Worm (Caenorhabditis elegans) whole organism, L2 larva: ENCODE measurements around the gene zzz-1.

Experiments
- C34F6.9 ChIP-seq: fragments of 150-350 bp; optimal IDR thresholded peaks from 2 replicates; lab custom pipeline; 2014; ENCODE audit warnings: missing biosample characterization, missing genetic modification characterization
- ama-1 ChIP-seq: fragments of 150-350 bp; optimal IDR thresholded peaks from 2 replicates; lab custom pipeline; 2018; ENCODE audit warnings: inconsistent platforms
- dmd-4 ChIP-seq: sonication (generic microtip); optimal IDR thresholded peaks from 2 replicates; lab custom pipeline; 2017; ENCODE audit warnings: missing biosample characterization, missing genetic modification characterization
- egl-27 ChIP-seq: sonication (generic microtip); optimal IDR thresholded peaks from 3 replicates; lab custom pipeline; 2017; ENCODE audit warnings: missing biosample characterization, missing genetic modification reagents, missing genetic modification characterization
- elt-1 ChIP-seq: fragments of 150-350 bp; optimal IDR thresholded peaks from 2 replicates; lab custom pipeline; 2014; ENCODE audit warnings: missing biosample characterization, missing genetic modification characterization
- fos-1 ChIP-seq: fragments of 150-350 bp; optimal IDR thresholded peaks from 2 replicates; lab custom pipeline; 2014; ENCODE audit warnings: missing biosample characterization, missing genetic modification characterization
- peb-1 ChIP-seq: fragments of 150-350 bp; optimal IDR thresholded peaks from 2 replicates; lab custom pipeline; 2014; ENCODE audit warnings: missing biosample characterization, missing genetic modification characterization
- snpc-4 ChIP-seq: fragments of 150-350 bp; optimal IDR thresholded peaks from 2 replicates; lab custom pipeline; 2014; ENCODE audit warnings: missing biosample characterization, missing genetic modification characterization
- zag-1 ChIP-seq: fragments of 150-350 bp; optimal IDR thresholded peaks from 2 replicates; lab custom pipeline; 2014; ENCODE audit warnings: missing biosample characterization, missing genetic modification characterization
- ztf-11 ChIP-seq: sonication (generic microtip); optimal IDR thresholded peaks from 2 replicates; lab custom pipeline; 2017; ENCODE audit warnings: missing biosample characterization, missing genetic modification characterization

ce11 chrV:10925658-10926057 is 16.7 kb upstream of the zzz-1 start:
- TF ChIP-seq fos-1 (tag; lab: Kevin White, UChicago) (no peak), snpc-4 (tag; lab: Kevin White, UChicago) (no peak), ama-1 (lab: Kevin White, UChicago) (no peak), zag-1 (tag; lab: Kevin White, UChicago) (no peak), egl-27 (tag; lab: Kevin White, UChicago) (no peak), ztf-11 (no peak), dmd-4 (no peak), peb-1 (no peak), C34F6.9 (tag; lab: Kevin White, UChicago) (no peak), elt-1 (no peak)
